Fruit fly (Drosophila melanogaster): ENCODE data around the gene CG34293.

dm6 chr3R:27159870-27160269, 5.5 kb downstream of the CG34293 start:
- no peak for TF ChIP-seq CG8478 (optimal IDR thresholded peaks at IDR 0.05)
- TF ChIP-seq CTCF (optimal IDR thresholded peaks at IDR 0.05): no peak

Data from S2 (cell line).